Fruit fly (Drosophila melanogaster): ENCODE measurements around the gene PTPMT1.

- TF ChIP-seq insv (GFP tag; optimal IDR thresholded peaks at IDR 0.05) (peak in 1 of 2 experiments; percentile 62), Bdp1 (GFP tag; optimal IDR thresholded peaks at IDR 0.05) (peak; percentile 79), Mad (GFP tag; optimal IDR thresholded peaks at IDR 0.05) (peak; percentile 86), Atf6 (GFP tag; IDR thresholded peaks at IDR 0.05) (peak; percentile 74), croc (GFP tag; conservative IDR thresholded peaks at IDR 0.05) (peak; percentile 82), hbn (GFP tag; IDR thresholded peaks at IDR 0.05; ENCODE audit: partially characterized antibody) (no peak), Fer3 (tag; optimal IDR thresholded peaks at IDR 0.05) (peak; percentile 72), Rx (GFP tag; IDR thresholded peaks at IDR 0.05) (peak; percentile 72), en (GFP tag; optimal IDR thresholded peaks at IDR 0.05) (peak; percentile 73), Opbp (GFP tag; IDR thresholded peaks at IDR 0.05; ENCODE audit: partially characterized antibody) (0 out of 3 replicates have a peak, but pooled peaks have one; percentile 33), CrebB (tag; optimal IDR thresholded peaks at IDR 0.05) (peak; percentile 37), CG11695 (GFP tag; IDR thresholded peaks at IDR 0.05) (peak; percentile 75), klu (GFP tag; IDR thresholded peaks at IDR 0.05) (peak; percentile 85)
Measured at dm6 chr3R:23781466-23781935, 23.4 kb downstream of the PTPMT1 start, which contains the start of the genes Nup98-96 and mbc.
